Fruit fly (Drosophila melanogaster) whole organism, pupa: Measurements from ENCODE around the gene CG4565.

ENCODE experiments used
- CG13204 ChIP-seq: fragments of 200-800 bp; sonication (Bioruptor generic); optimal IDR thresholded peaks from 2 replicates; lab custom pipeline; 2018; ENCODE audit warnings: missing biosample characterization, mild to moderate bottlenecking, missing genetic modification characterization, moderate library complexity
- CG14655 ChIP-seq: fragments of 200-800 bp; sonication (Bioruptor generic); optimal IDR thresholded peaks from 3 replicates; lab custom pipeline; 2017; ENCODE audit warnings: mild to moderate bottlenecking, missing biosample characterization, missing genetic modification reagents, missing genetic modification characterization
- CG32121 ChIP-seq: fragments of 200-800 bp; sonication (Bioruptor generic); IDR thresholded peaks from 2 replicates; pipeline ENCODE4 v1.3.6; 2022; ENCODE audit warnings: missing biosample characterization, missing genetic modification characterization
- CG8159 ChIP-seq: fragments of 200-800 bp; sonication (Bioruptor generic); optimal IDR thresholded peaks from 3 replicates; lab custom pipeline; 2018; ENCODE audit warnings: missing biosample characterization, mild to moderate bottlenecking, missing genetic modification characterization, moderate library complexity
- CG9948 ChIP-seq: fragments of 200-800 bp; sonication (Bioruptor generic); optimal IDR thresholded peaks from 2 replicates; lab custom pipeline; 2018; ENCODE audit warnings: missing biosample characterization, mild to moderate bottlenecking, missing genetic modification characterization, moderate library complexity
- Snoo ChIP-seq: fragments of 200-800 bp; sonication (Bioruptor generic); optimal IDR thresholded peaks from 3 replicates; lab custom pipeline; 2017; ENCODE audit warnings: missing biosample characterization, mild to moderate bottlenecking, missing genetic modification characterization, inconsistent platforms
- gl ChIP-seq: fragments of 200-800 bp; sonication (Bioruptor generic); optimal IDR thresholded peaks from 2 replicates; lab custom pipeline; 2018; ENCODE audit warnings: missing biosample characterization, mild to moderate bottlenecking, missing genetic modification characterization

dm6 chr3R:10884678-10885421 lies 32.3 kb downstream of the CG4565 start, which contains the start of gene CG14696:
- TF ChIP-seq CG8159 (tag; lab: Kevin White, UChicago) (no peak), Snoo (tag; lab: Kevin White, UChicago) (no peak), gl (no peak), CG9948 (tag; lab: Kevin White, UChicago) (no peak), CG13204 (GFP tag; lab: Kevin White, UChicago) (no peak), CG32121 (GFP tag; lab: Robert Waterston, UW) (no peak), CG14655 (GFP tag; lab: Kevin White, UChicago) (no peak)
